Worm (Caenorhabditis elegans): ENCODE results near the gene T26H5.14.

DNA sequence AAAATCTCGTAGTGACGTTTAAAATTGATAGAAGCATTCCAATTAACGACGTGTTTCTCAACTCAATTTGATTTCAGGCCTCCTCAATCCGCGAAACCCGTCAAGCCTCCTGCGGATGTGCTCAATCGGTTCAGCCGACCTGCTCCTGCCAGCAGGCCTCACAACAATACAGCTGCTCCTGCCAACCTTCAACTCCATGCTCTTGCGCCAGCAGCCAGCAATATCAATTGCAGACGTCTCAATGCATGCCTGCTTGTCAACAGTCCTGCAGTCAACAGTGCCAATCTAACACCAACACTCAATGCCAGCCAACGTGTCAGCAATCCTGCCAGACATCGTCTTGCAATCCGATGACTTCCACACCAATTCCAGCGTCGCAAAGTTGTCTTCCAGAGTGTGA is 17.1 kb downstream of the T26H5.14 start:
- no peak for TF ChIP-seq W03F9.2 (tag; optimal IDR thresholded peaks at IDR 0.05)
- TF ChIP-seq dao-5 (tag; optimal IDR thresholded peaks at IDR 0.05), result no peak

All from whole organism, L4/young adult.